Fruit fly (Drosophila melanogaster): ENCODE data around the gene Mst87F.

Gene Mst87F

DNA sequence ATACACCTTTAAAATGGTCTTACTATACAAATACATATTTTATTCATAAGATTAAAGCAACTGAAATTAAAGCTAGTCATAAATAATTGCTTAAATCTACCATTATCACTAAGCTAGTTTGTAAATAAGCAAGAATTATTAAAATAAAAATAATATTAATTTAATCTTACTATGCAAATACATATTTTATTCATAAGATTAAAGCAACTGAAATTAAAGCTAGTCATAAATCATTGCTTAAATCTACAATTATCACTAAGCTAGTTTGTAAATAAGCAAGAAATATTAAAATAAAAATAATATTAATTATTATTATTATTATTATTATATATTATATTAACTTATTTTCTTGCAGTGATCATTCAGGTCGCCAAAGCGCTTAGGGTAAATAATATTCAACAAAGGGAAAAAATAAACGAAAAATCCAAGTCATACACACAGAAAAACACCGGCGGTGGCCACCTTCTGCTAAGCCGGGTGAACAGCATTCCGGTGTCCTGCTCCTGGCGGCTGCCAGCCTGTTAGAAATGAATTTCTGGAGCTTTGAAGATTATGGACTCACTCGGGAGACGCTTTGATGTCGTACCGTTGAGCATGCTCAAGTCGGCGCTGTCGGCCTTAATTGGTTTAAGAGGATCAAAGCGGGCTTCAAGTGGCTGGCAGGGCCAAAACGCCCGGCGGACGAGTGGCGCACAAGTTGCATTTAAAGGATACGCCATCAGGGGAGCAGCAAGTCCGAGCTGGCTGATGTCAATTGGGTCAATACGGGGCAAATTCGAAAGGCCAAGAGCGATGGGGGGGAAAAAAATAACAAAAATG, 23.7 kb downstream of the Mst87F start (continued):
- no peak for TF ChIP-seq CG13894 (tag; optimal IDR thresholded peaks at IDR 0.05)
- TF ChIP-seq fd102C (GFP tag; optimal IDR thresholded peaks at IDR 0.05): no peak
- TF ChIP-seq CG11085 (GFP tag; IDR thresholded peaks at IDR 0.05): no peak
- peak; percentile 58; the same call in 1 of the 3 replicates for TF ChIP-seq row (GFP tag; IDR thresholded peaks at IDR 0.05)
- no peak for TF ChIP-seq Bdp1 (GFP tag; optimal IDR thresholded peaks at IDR 0.05)
- TF ChIP-seq BtbVII (GFP tag; optimal IDR thresholded peaks at IDR 0.05): peak; percentile 43
- peak in 1 of 2 experiments; percentile 39 for TF ChIP-seq Hr51 (GFP tag; optimal IDR thresholded peaks at IDR 0.05)
- peak; percentile 11 for TF ChIP-seq tio (GFP tag; optimal IDR thresholded peaks at IDR 0.05)
- TF ChIP-seq klu (GFP tag; IDR thresholded peaks at IDR 0.05): no peak
- no peak for TF ChIP-seq Nf-YA (GFP tag; IDR thresholded peaks at IDR 0.05)
- TF ChIP-seq CG3847 (GFP tag; IDR thresholded peaks at IDR 0.05): peak; percentile 32; the same call in 1 of the 2 replicates
- peak; percentile 27 for TF ChIP-seq Xbp1 (GFP tag; optimal IDR thresholded peaks at IDR 0.05)
- peak; percentile 91 for TF ChIP-seq nerfin-1 (tag; optimal IDR thresholded peaks at IDR 0.05)
- TF ChIP-seq CTCF (GFP tag; optimal IDR thresholded peaks at IDR 0.05): no peak
- no peak for TF ChIP-seq gro (GFP tag; optimal IDR thresholded peaks at IDR 0.05)
- no peak for TF ChIP-seq mld (GFP tag; IDR thresholded peaks at IDR 0.05; ENCODE audit: partially characterized antibody)
- TF ChIP-seq Gsc (GFP tag; IDR thresholded peaks at IDR 0.05): no peak
- no peak for TF ChIP-seq bowl (GFP tag; IDR thresholded peaks at IDR 0.05)
- TF ChIP-seq dysf (GFP tag; IDR thresholded peaks at IDR 0.05): peak; percentile 59
- peak; percentile 26 for TF ChIP-seq Hr3 (GFP tag; optimal IDR thresholded peaks at IDR 0.05)
- TF ChIP-seq Hr78 (GFP tag; optimal IDR thresholded peaks at IDR 0.05): peak in 1 of 2 experiments; percentile 51
- peak; percentile 70 for TF ChIP-seq Hmr (GFP tag; optimal IDR thresholded peaks at IDR 0.05)
- no peak for TF ChIP-seq Xrp1 (GFP tag; IDR thresholded peaks at IDR 0.05)
- TF ChIP-seq CG2678 (tag; optimal IDR thresholded peaks at IDR 0.05): peak; percentile 76
- TF ChIP-seq Atf6 (GFP tag; IDR thresholded peaks at IDR 0.05): 0 out of 2 replicates have a peak, but pooled peaks have one; percentile 29
- TF ChIP-seq Adf1 (GFP tag; IDR thresholded peaks at IDR 0.05): no peak
- TF ChIP-seq CG2889 (GFP tag; IDR thresholded peaks at IDR 0.05): no peak
- no peak for TF ChIP-seq trem (tag; optimal IDR thresholded peaks at IDR 0.05)
- TF ChIP-seq Meics (GFP tag; optimal IDR thresholded peaks at IDR 0.05): peak; percentile 56
- peak; percentile 42 for TF ChIP-seq bcd (GFP tag; optimal IDR thresholded peaks at IDR 0.05)
- TF ChIP-seq lab (GFP tag; optimal IDR thresholded peaks at IDR 0.05): peak; percentile 53
- no peak for TF ChIP-seq Tbp (GFP tag; optimal IDR thresholded peaks at IDR 0.05)
- no peak for TF ChIP-seq Scr (GFP tag; IDR thresholded peaks at IDR 0.05; ENCODE audit: partially characterized antibody)
- TF ChIP-seq CG31224 (GFP tag; IDR thresholded peaks at IDR 0.05): peak; percentile 100
- TF ChIP-seq zf30C (GFP tag; optimal IDR thresholded peaks at IDR 0.05): peak; percentile 55
- no peak for TF ChIP-seq CG32532 (GFP tag; IDR thresholded peaks at IDR 0.05)
- TF ChIP-seq unc-4 (GFP tag; IDR thresholded peaks at IDR 0.05; ENCODE audit: partially characterized antibody): no peak
- TF ChIP-seq CG1024 (GFP tag; IDR thresholded peaks at IDR 0.05): no peak
- peak; percentile 78 for TF ChIP-seq CG7556 (GFP tag; optimal IDR thresholded peaks at IDR 0.05)
- peak; percentile 60 for TF ChIP-seq ewg (GFP tag; optimal IDR thresholded peaks at IDR 0.05)
- TF ChIP-seq fd64A (GFP tag; optimal IDR thresholded peaks at IDR 0.05): no peak
- peak; percentile 32 for TF ChIP-seq nmo (GFP tag; optimal IDR thresholded peaks at IDR 0.05)
- no peak for TF ChIP-seq CG31388 (GFP tag; optimal IDR thresholded peaks at IDR 0.05)
- TF ChIP-seq CG6689 (GFP tag; IDR thresholded peaks at IDR 0.05): 0 out of 2 replicates have a peak, but pooled peaks have one; percentile 29
- TF ChIP-seq CG3281 (GFP tag; optimal IDR thresholded peaks at IDR 0.05): peak; percentile 36
- no peak for TF ChIP-seq Fer2 (tag; optimal IDR thresholded peaks at IDR 0.05)
- TF ChIP-seq ash1 (GFP tag; optimal IDR thresholded peaks at IDR 0.05): no peak
- no peak for TF ChIP-seq CG10274 (GFP tag; optimal IDR thresholded peaks at IDR 0.05)
- TF ChIP-seq CkIIα-i1 (GFP tag; IDR thresholded peaks at IDR 0.05): no peak
